Worm (Caenorhabditis elegans): Measurements from ENCODE around the gene sri-48.

DNA sequence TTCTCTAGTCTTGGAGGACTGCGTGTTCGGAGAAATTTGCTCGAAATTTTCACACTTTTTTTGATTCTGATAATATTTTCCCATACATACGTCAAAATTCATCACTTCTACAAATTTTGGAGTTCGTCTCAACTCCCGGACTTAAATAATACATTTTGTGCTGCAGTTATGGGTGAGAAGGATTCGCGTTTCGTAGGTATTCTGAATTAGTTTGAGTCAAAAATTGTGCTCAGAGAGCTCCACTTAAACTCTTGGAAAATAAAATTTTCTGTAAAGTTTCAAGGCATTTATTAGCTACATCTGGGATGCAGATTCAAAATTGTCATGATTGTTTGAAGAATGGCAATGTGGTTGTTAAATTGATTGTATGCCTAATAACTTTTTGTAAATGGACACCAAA, 12.8 kb upstream of the sri-48 start, which contains the start of gene ZC239.4:
- TF ChIP-seq fos-1 (tag; optimal IDR thresholded peaks at IDR 0.05) (no peak), nhr-6 (tag; optimal IDR thresholded peaks at IDR 0.05) (no peak), ztf-4 (tag; optimal IDR thresholded peaks at IDR 0.05) (no peak), nhr-77 (tag; optimal IDR thresholded peaks at IDR 0.05) (no peak), snpc-4 (tag; optimal IDR thresholded peaks at IDR 0.05) (no peak), zag-1 (tag; optimal IDR thresholded peaks at IDR 0.05) (no peak)
